Worm (Caenorhabditis elegans) whole organism, late embryonic: ENCODE data around the gene F28F5.4.

Experiments
- ama-1 ChIP-seq: fragments of 150-350 bp; optimal IDR thresholded peaks from 2 replicates; lab custom pipeline; 2014
- hlh-30 ChIP-seq: sonication (generic microtip); optimal IDR thresholded peaks from 2 replicates; lab custom pipeline; 2017; ENCODE audit warnings: antibody characterized with exemption, missing genetic modification characterization, missing compliant biosample characterization; ENCODE audit not compliant: insufficient read depth
- unc-55 ChIP-seq: sonication (generic microtip); optimal IDR thresholded peaks from 2 replicates; lab custom pipeline; 2017; ENCODE audit warnings: missing biosample characterization, missing genetic modification reagents, missing genetic modification characterization

DNA sequence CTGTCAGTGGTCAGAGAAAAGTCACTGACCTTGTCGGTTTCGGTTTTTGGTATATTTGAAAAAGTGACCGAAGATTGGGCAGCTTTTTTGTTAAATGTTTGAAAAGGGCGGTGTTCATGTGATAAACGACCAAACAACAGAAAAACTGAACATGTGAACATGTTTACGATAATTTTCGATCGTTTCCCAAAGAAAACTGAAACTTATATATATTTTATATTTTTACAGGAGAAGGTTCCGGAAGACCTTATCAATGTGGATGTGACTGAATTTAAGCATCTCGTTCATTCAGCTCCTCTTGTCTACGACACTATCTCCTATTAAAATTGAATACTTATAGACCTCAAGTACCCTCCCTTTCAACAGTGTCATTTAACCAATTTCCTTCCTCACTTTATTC lies 17.2 kb downstream of the F28F5.4 start:
- TF ChIP-seq hlh-30 = no peak
- no peak for TF ChIP-seq ama-1
- no peak for TF ChIP-seq unc-55 (GFP tag; lab: Kevin White, UChicago)
